Worm (Caenorhabditis elegans): ENCODE measurements around the gene Y53F4B.25.

ce11 chrII:15107184-15107583, 28.8 kb upstream of the Y53F4B.25 start:
- TF ChIP-seq him-1 (tag; optimal IDR thresholded peaks at IDR 0.05) (no peak), W03F9.2 (tag; optimal IDR thresholded peaks at IDR 0.05) (no peak), dao-5 (tag; optimal IDR thresholded peaks at IDR 0.05) (no peak)
